Fruit fly (Drosophila melanogaster) whole organism, adult: ENCODE measurements around the gene Nmd3.

Experiments used
- CG11617 ChIP-seq: fragments of 200-800 bp; sonication (Bioruptor generic); optimal IDR thresholded peaks from 2 replicates; lab custom pipeline; 2017; ENCODE audit warnings: mild to moderate bottlenecking, missing biosample characterization, missing genetic modification reagents, missing genetic modification characterization
- CG12768 ChIP-seq: fragments of 200-800 bp; sonication (Bioruptor generic); optimal IDR thresholded peaks from 2 replicates; lab custom pipeline; 2017; ENCODE audit warnings: missing biosample characterization, missing genetic modification characterization, mild to moderate bottlenecking, moderate library complexity, missing genetic modification reagents
- CG14711 ChIP-seq: fragments of 200-800 bp; sonication (Bioruptor generic); optimal IDR thresholded peaks from 2 replicates; lab custom pipeline; 2018; ENCODE audit warnings: missing biosample characterization, mild to moderate bottlenecking, missing genetic modification characterization, moderate library complexity
- CG1620 ChIP-seq: fragments of 200-800 bp; sonication (Bioruptor generic); optimal IDR thresholded peaks from 2 replicates; lab custom pipeline; 2016; ENCODE audit warnings: missing biosample characterization, missing genetic modification characterization
- CG33017 ChIP-seq: fragments of 200-800 bp; sonication (Bioruptor generic); optimal IDR thresholded peaks from 2 replicates; lab custom pipeline; 2018; ENCODE audit warnings: missing biosample characterization, mild to moderate bottlenecking, missing genetic modification characterization, moderate library complexity
- CG5204 ChIP-seq: fragments of 200-800 bp; sonication (Bioruptor generic); optimal IDR thresholded peaks from 2 replicates; lab custom pipeline; 2016; ENCODE audit warnings: missing biosample characterization, missing genetic modification characterization
- CG7045 ChIP-seq: fragments of 200-800 bp; sonication (Bioruptor generic); optimal IDR thresholded peaks from 2 replicates; lab custom pipeline; 2017; ENCODE audit warnings: missing biosample characterization, mild to moderate bottlenecking, missing genetic modification characterization
- CG7101 ChIP-seq: fragments of 200-800 bp; sonication (Bioruptor generic); optimal IDR thresholded peaks from 2 replicates; lab custom pipeline; 2018; ENCODE audit warnings: missing biosample characterization, mild to moderate bottlenecking, missing genetic modification characterization, moderate library complexity
- Clk ChIP-seq: fragments of 200-800 bp; sonication (Bioruptor generic); optimal IDR thresholded peaks from 2 replicates; lab custom pipeline; 2017; ENCODE audit warnings: missing biosample characterization, missing genetic modification characterization
- Crg-1 ChIP-seq: fragments of 200-800 bp; sonication (Bioruptor generic); optimal IDR thresholded peaks from 2 replicates; lab custom pipeline; 2016; ENCODE audit warnings: missing biosample characterization, missing genetic modification characterization
- Hr96 ChIP-seq: fragments of 200-800 bp; sonication (Bioruptor generic); optimal IDR thresholded peaks from 2 replicates; lab custom pipeline; 2016; ENCODE audit warnings: missing biosample characterization, missing genetic modification characterization
- Mnt ChIP-seq: fragments of 200-800 bp; sonication (Bioruptor generic); optimal IDR thresholded peaks from 2 replicates; lab custom pipeline; 2016; ENCODE audit warnings: missing biosample characterization, mild to moderate bottlenecking, missing genetic modification characterization
- bab1 ChIP-seq: fragments of 200-800 bp; sonication (Bioruptor generic); optimal IDR thresholded peaks from 3 replicates; lab custom pipeline; 2019; ENCODE audit warnings: missing biosample characterization, mild to moderate bottlenecking, missing genetic modification characterization, moderate library complexity
- cic ChIP-seq: fragments of 200-800 bp; sonication (Bioruptor generic); optimal IDR thresholded peaks from 2 replicates; lab custom pipeline; 2017; ENCODE audit warnings: missing biosample characterization, mild to moderate bottlenecking, missing genetic modification characterization, moderate library complexity
- cnc ChIP-seq, 2 experiments: fragments of >200 bp; optimal IDR thresholded peaks; 2 replicates each; lab custom pipeline; 2017
- kay ChIP-seq: fragments of 200-800 bp; sonication (Bioruptor generic); peaks from one replicate; lab custom pipeline; 2016; ENCODE audit warnings: missing biosample characterization, missing genetic modification characterization, borderline replicate concordance
- ovo ChIP-seq: fragments of 200-800 bp; sonication (Bioruptor generic); optimal IDR thresholded peaks from 2 replicates; lab custom pipeline; 2016; ENCODE audit warnings: missing biosample characterization, missing genetic modification characterization
- pad ChIP-seq: fragments of 200-800 bp; sonication (Bioruptor generic); optimal IDR thresholded peaks from 3 replicates; lab custom pipeline; 2017; ENCODE audit warnings: missing biosample characterization, missing genetic modification characterization, mild to moderate bottlenecking, moderate library complexity, missing genetic modification reagents
- tj ChIP-seq: fragments of 200-800 bp; sonication (Bioruptor generic); optimal IDR thresholded peaks from 3 replicates; lab custom pipeline; 2017; ENCODE audit warnings: missing biosample characterization, mild to moderate bottlenecking, missing genetic modification characterization, moderate library complexity
- toe ChIP-seq: fragments of 200-800 bp; sonication (Bioruptor generic); optimal IDR thresholded peaks from 2 replicates; lab custom pipeline; 2016; ENCODE audit warnings: missing biosample characterization, missing genetic modification characterization

The Nmd3 gene

DNA sequence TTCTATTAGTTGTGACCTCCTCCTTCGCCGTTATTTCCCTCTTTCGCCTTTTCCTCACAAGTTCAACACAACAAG lies 46.3 kb downstream of the Nmd3 start, which contains the start of gene ph-p:
Gene ph-p, minus strand, starts transcription at position 30 of the 75 bp plus-strand sequence.
- no peak for TF ChIP-seq CG7101
- no peak for TF ChIP-seq cnc (optimal IDR thresholded peaks at IDR 0.05; lab: Kevin White, UChicago)
- TF ChIP-seq Mnt (GFP tag; lab: Kevin White, UChicago) = no peak
- no peak for TF ChIP-seq pad (GFP tag; lab: Kevin White, UChicago)
- TF ChIP-seq CG7045 (GFP tag; lab: Kevin White, UChicago) = no peak
- TF ChIP-seq CG33017 (tag; lab: Kevin White, UChicago) = no peak

DNA sequence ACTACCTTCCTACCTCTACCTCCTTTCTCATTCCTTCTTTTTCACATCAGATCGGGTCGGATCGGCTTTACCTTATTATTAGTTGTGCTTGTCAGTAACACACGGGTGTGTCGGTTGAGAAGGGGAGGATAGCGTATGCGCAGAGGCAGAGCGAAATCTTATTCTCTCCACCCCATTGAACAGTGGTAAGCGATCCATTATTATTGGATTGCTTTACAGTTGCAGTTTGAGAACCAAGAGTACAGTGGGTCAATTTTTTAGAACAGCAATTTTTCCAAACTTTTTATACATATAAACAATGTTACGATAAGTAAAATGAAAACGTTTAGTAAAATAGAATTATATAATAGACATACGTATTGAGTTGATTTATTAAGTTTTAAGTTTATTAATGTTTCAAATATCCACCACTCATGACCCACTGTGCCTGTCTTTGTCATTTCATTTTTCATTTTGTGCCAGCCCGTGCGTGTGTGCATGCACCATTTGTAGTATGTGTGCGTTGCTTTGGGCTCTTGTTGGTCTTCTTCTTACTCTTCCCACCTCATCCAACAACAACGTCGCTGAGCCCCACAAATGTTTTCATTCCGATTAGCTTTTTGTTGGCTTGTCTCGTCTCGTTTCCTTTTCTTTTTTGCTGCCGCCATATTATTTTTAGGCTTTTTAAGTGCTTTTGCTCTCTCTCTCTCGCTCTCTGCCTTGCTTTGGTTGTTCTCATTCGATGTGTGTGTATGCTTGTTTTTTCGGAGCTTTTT lies 46.7 kb downstream of the Nmd3 start:
- TF ChIP-seq tj (GFP tag; lab: Kevin White, UChicago) (peak; percentile 90), CG7101 (peak; percentile 100), CG11617 (peak; percentile 99), toe (GFP tag; lab: Kevin White, UChicago) (peak; percentile 98), cnc (optimal IDR thresholded peaks at IDR 0.05; lab: Kevin White, UChicago) (no peak), Crg-1 (GFP tag; lab: Kevin White, UChicago) (peak; percentile 95), CG1620 (peak; percentile 98), Hr96 (GFP tag; lab: Kevin White, UChicago) (peak; percentile 99), pad (GFP tag; lab: Kevin White, UChicago) (peak; percentile 93), Mnt (GFP tag; lab: Kevin White, UChicago) (peak; percentile 97), CG33017 (tag; lab: Kevin White, UChicago) (peak; percentile 99), CG14711 (peak; percentile 98), Clk (peak; percentile 98), CG5204 (peak; percentile 97), CG7045 (GFP tag; lab: Kevin White, UChicago) (peak; percentile 98), cic (peak; percentile 81), kay (GFP tag; lab: Kevin White, UChicago) (peak; percentile 98), bab1 (GFP tag; lab: Kevin White, UChicago) (peak; percentile 87), ovo (GFP tag; lab: Kevin White, UChicago) (peak; percentile 97), CG12768 (GFP tag; lab: Kevin White, UChicago) (peak; percentile 98)

DNA sequence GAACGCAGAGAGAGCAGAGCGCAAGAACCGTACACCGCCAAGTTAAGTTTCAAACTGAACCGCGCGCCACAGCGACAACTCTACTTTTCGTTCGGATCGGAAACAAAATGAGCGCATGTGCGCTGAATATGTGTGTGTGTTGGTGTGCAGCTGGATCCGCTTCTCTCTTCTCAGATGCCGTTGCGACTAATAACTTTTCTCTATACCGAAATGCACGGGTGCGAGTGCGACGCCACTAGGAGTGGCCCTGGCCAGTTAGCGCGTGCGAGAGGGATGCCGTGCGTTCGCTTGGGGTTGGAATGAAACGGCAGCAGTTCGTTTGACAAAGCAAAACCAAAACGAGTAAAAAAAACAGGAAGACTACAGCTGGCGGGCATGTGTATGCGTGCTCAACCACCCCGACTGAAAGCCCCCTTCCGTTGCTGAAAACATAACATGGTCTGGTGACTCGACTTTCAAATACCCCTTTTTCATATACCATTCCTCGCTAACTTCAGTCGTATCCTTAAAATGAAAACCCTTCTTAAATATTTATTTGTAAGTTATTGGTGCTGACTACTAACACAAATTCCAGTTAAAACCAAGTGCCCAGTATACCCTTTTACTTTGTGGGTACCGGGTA lies 47.5 kb downstream of the Nmd3 start:
- peak; percentile 97 for TF ChIP-seq CG33017 (tag; lab: Kevin White, UChicago)
- peak; percentile 81 for TF ChIP-seq CG1620
- no peak for TF ChIP-seq cnc (optimal IDR thresholded peaks at IDR 0.05; lab: Kevin White, UChicago)
- TF ChIP-seq Mnt (GFP tag; lab: Kevin White, UChicago) = peak; percentile 66
- TF ChIP-seq CG12768 (GFP tag; lab: Kevin White, UChicago) = peak; percentile 97
- peak; percentile 93 for TF ChIP-seq Crg-1 (GFP tag; lab: Kevin White, UChicago)
- TF ChIP-seq CG11617 = peak; percentile 91
- peak; percentile 94 for TF ChIP-seq Hr96 (GFP tag; lab: Kevin White, UChicago)
- peak; percentile 75 for TF ChIP-seq CG5204
- peak; percentile 45 for TF ChIP-seq cic
- peak; percentile 55 for TF ChIP-seq Clk
- peak; percentile 85 for TF ChIP-seq tj (GFP tag; lab: Kevin White, UChicago)
- no peak for TF ChIP-seq kay (GFP tag; lab: Kevin White, UChicago)
- TF ChIP-seq CG7045 (GFP tag; lab: Kevin White, UChicago) = peak; percentile 80
- peak; percentile 99 for TF ChIP-seq CG14711
- peak; percentile 97 for TF ChIP-seq bab1 (GFP tag; lab: Kevin White, UChicago)
- peak; percentile 49 for TF ChIP-seq toe (GFP tag; lab: Kevin White, UChicago)
- peak; percentile 78 for TF ChIP-seq ovo (GFP tag; lab: Kevin White, UChicago)
- peak; percentile 96 for TF ChIP-seq pad (GFP tag; lab: Kevin White, UChicago)
- peak; percentile 99 for TF ChIP-seq CG7101

DNA sequence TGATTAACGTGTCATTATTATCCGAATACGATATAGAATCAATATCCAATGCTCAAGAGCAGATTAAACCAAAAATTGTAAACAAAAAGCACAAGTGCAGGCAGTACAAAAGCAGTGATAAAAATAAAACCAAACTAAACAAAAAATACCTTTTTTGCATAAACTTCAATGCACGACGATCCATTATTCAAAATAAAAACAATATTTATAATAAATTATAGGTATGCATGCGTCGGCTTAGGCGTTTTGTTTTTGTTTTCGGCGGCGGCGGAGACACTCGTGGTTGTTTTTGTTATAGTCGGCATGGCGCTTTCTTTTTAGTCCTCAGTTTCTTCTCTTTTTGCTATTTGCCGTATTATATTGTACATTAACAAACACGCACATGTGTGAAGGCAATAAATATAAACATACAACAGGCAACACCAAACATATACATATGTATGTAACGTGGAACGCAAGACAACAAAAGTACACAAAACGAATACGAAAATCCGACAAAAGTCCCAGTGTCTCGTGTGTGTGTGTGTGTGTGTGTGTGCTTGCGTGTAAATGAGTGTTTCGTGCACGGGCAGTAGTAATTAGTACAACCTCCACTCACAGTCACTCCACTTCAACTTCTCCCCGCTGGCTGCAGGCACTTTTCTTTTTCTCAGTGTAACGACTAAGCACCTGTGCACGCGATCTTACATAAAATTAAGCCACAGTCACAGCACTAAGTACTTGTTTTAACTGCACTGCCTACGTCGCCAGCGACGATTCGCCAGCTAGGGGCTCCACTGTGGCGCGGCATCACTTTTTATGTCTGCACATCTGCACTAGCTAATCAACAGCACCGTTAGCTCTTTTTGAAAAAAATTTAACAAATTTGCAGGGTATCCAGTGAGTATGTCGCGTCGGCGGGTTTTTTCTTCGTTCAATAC lies 48.3 kb downstream of the Nmd3 start:
- no peak for TF ChIP-seq bab1 (GFP tag; lab: Kevin White, UChicago)
- TF ChIP-seq CG5204 = peak; percentile 16

DNA sequence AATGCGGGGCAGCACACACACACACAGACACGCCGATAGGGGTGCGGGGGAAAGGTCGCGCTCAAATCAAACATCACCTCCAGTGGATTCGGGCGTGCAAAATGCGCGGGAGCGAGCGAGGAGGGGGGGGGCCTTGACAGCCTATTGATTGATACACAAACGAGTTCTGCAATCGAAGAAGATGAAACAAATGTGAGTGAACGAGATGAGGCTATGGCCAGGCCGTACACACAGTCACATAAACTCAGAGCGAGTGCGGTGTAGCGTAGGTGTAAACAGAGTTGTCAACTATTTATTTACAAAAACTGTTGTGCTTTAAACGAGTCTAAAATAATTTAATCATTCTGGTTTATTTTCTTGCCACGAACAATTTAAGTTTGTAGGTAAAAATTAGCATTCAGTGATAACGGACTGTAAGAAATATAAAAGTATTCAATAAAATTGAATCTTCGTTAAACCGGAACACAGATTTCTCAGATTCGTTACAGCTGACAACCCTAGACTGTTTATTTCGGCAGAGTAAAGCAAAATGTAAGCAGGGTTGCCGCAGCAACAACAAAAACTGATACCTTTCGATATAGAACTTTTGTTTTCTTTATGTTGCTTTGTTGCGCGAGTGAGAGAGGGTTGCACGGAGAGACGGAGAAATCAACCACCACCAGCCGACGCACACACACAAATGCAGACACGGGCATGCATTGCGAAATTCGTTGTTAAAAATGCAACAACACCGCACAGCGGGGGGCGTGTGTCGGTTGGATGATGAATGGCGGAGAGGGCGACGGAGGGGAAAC lies 49.3 kb downstream of the Nmd3 start:
- TF ChIP-seq pad (GFP tag; lab: Kevin White, UChicago) (peak; percentile 73), CG7101 (peak; percentile 90), CG1620 (peak; percentile 58), Hr96 (GFP tag; lab: Kevin White, UChicago) (peak; percentile 88), Crg-1 (GFP tag; lab: Kevin White, UChicago) (peak; percentile 64), ovo (GFP tag; lab: Kevin White, UChicago) (peak; percentile 33), kay (GFP tag; lab: Kevin White, UChicago) (peak; percentile 74), CG11617 (peak; percentile 84), tj (GFP tag; lab: Kevin White, UChicago) (no peak), CG33017 (tag; lab: Kevin White, UChicago) (peak; percentile 76), CG14711 (peak; percentile 98), Clk (no peak), toe (GFP tag; lab: Kevin White, UChicago) (peak; percentile 80), bab1 (GFP tag; lab: Kevin White, UChicago) (peak; percentile 86), CG12768 (GFP tag; lab: Kevin White, UChicago) (peak; percentile 55), CG5204 (peak; percentile 79), Mnt (GFP tag; lab: Kevin White, UChicago) (peak; percentile 68), cnc (optimal IDR thresholded peaks at IDR 0.05; lab: Kevin White, UChicago) (no peak), CG7045 (GFP tag; lab: Kevin White, UChicago) (peak; percentile 81), cic (peak; percentile 25)
